Worm (Caenorhabditis elegans): Measurements from ENCODE around the gene mfsd-12.

DNA sequence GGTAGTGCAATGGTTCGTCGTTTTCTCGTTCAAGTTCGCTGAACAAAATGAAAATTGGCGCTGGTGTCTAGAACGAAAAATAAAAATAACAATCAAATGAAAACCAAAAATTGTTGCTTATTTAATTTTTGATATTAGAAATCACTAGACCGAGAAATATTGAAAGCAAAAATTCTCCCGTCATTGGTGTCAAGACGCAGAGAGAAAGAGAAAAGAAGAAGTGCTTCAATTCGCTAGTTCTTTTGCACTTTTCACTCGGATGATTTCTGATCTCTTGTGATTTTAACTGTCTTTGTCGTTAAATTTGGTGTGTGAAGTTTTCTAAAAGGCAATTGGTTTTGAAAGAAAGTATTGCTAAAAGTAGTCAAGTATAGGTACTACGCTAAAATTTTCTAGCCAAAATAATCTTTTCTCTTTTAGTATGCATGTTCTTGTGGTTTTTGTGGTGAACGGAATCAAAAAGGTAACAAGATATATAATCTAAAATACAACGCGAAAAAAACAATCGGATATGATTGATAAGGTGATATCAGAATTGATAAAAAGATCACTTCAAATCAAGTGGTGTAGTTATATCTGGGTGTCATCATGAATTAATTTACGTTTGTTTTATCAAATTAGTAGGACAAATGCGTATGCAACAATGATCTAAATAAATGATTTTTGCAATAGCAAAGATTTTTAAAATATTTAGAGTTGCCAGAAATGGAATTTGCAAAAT is 4.8 kb upstream of the mfsd-12 start:
- TF ChIP-seq T22C8.4 (GFP tag; IDR thresholded peaks at IDR 0.05): no peak
- TF ChIP-seq med-1 (GFP tag; optimal IDR thresholded peaks at IDR 0.05; ENCODE audit: insufficient read depth): no peak
- no peak for TF ChIP-seq flt-1 (GFP tag; IDR thresholded peaks at IDR 0.05)
- no peak for TF ChIP-seq ztf-29 (GFP tag; IDR thresholded peaks at IDR 0.05)
- TF ChIP-seq cog-1 (tag; optimal IDR thresholded peaks at IDR 0.05): no peak

Data from whole organism, midembryonic.